Fruit fly (Drosophila melanogaster) whole organism, embryonic: ENCODE results near the gene Edg78E.

ENCODE experiments used
- BEAF-32 ChIP-seq: fragments of 200-800 bp; sonication (Bioruptor generic); optimal IDR thresholded peaks from 3 replicates; lab custom pipeline; 2017; ENCODE audit warnings: missing biosample characterization, missing genetic modification characterization, mild to moderate bottlenecking, moderate library complexity, missing genetic modification reagents
- CG10431 ChIP-seq: fragments of 200-800 bp; sonication (Bioruptor generic); optimal IDR thresholded peaks from 3 replicates; lab custom pipeline; 2018; ENCODE audit warnings: missing biosample characterization, mild to moderate bottlenecking, missing genetic modification characterization
- CG1233 ChIP-seq: fragments of 200-800 bp; sonication (Bioruptor generic); optimal IDR thresholded peaks from 4 replicates; lab custom pipeline; 2018; ENCODE audit warnings: missing biosample characterization, mild to moderate bottlenecking, missing genetic modification characterization
- CG13123 ChIP-seq: fragments of 200-800 bp; sonication (Bioruptor generic); optimal IDR thresholded peaks from 2 replicates; lab custom pipeline; 2016; ENCODE audit warnings: missing biosample characterization, missing genetic modification characterization
- CG13296 ChIP-seq: fragments of 200-800 bp; sonication (Bioruptor generic); optimal IDR thresholded peaks from 3 replicates; lab custom pipeline; 2018; ENCODE audit warnings: missing biosample characterization, mild to moderate bottlenecking, missing genetic modification characterization
- CG15479 ChIP-seq: fragments of 200-800 bp; sonication (Bioruptor generic); optimal IDR thresholded peaks from 3 replicates; lab custom pipeline; 2019; ENCODE audit warnings: missing biosample characterization, mild to moderate bottlenecking, missing genetic modification characterization, moderate library complexity
- CG1647 ChIP-seq: fragments of 200-800 bp; sonication (Bioruptor generic); optimal IDR thresholded peaks from 3 replicates; lab custom pipeline; 2016; ENCODE audit warnings: missing biosample characterization, missing genetic modification characterization
- CG17612 ChIP-seq: fragments of 200-800 bp; sonication (Bioruptor generic); IDR thresholded peaks from 2 replicates; pipeline ENCODE4 v1.3.6; 2022; ENCODE audit warnings: missing biosample characterization, missing genetic modification characterization
- CG2120 ChIP-seq: fragments of 200-800 bp; sonication (Bioruptor generic); optimal IDR thresholded peaks from 3 replicates; lab custom pipeline; 2016; ENCODE audit warnings: missing biosample characterization, missing genetic modification characterization
- CG30431 ChIP-seq: fragments of 200-800 bp; sonication (Bioruptor generic); optimal IDR thresholded peaks from 2 replicates; lab custom pipeline; 2017; ENCODE audit warnings: missing biosample characterization, missing genetic modification characterization
- CG34422 ChIP-seq: fragments of 200-800 bp; sonication (Bioruptor generic); IDR thresholded peaks from 3 replicates; pipeline ENCODE4 v1.3.6; 2022; ENCODE audit warnings: missing biosample characterization, missing genetic modification characterization
- CG4360 ChIP-seq: fragments of 200-800 bp; sonication (Bioruptor generic); IDR thresholded peaks from 2 replicates; pipeline ENCODE4 v1.3.6; 2022; ENCODE audit warnings: missing biosample characterization, missing genetic modification characterization
- CG6791 ChIP-seq: fragments of 200-800 bp; sonication (Bioruptor generic); IDR thresholded peaks from 3 replicates; pipeline ENCODE4 v1.3.6; 2022; ENCODE audit warnings: missing biosample characterization, missing genetic modification characterization; ENCODE audit not compliant: partially characterized antibody
- D19B ChIP-seq: fragments of 200-800 bp; sonication (Bioruptor generic); optimal IDR thresholded peaks from 2 replicates; lab custom pipeline; 2017; ENCODE audit warnings: missing biosample characterization, mild to moderate bottlenecking, missing genetic modification characterization
- Dll ChIP-seq: fragments of 200-800 bp; sonication (Bioruptor generic); IDR thresholded peaks from 4 replicates; pipeline ENCODE4 v1.3.6; 2022; ENCODE audit warnings: missing biosample characterization, missing genetic modification characterization; ENCODE audit not compliant: partially characterized antibody
- Eip74EF ChIP-seq, 2 experiments: fragments of 200-800 bp in 1 of 2; fragments of >200 bp in 1 of 2; sonication (Bioruptor generic) in 1 of 2; optimal IDR thresholded peaks; 2 replicates each; lab custom pipeline; 2017 to 2019; ENCODE audit warnings: missing biosample characterization in 2 of 2, missing genetic modification characterization in 2 of 2, mild to moderate bottlenecking in 1 of 2, moderate library complexity in 1 of 2
- Elba2 ChIP-seq: fragments of 200-800 bp; sonication (Bioruptor generic); optimal IDR thresholded peaks from 3 replicates; lab custom pipeline; 2016; ENCODE audit warnings: missing biosample characterization, missing genetic modification characterization
- Ets65A ChIP-seq: fragments of 200-800 bp; sonication (Bioruptor generic); peaks from one replicate; lab custom pipeline; 2016; ENCODE audit warnings: missing biosample characterization, missing genetic modification characterization
- Hmr ChIP-seq: fragments of 200-800 bp; sonication (Bioruptor generic); optimal IDR thresholded peaks from 3 replicates; lab custom pipeline; 2017; ENCODE audit warnings: mild to moderate bottlenecking, missing biosample characterization, missing genetic modification reagents, missing genetic modification characterization
- Hr39 ChIP-seq: fragments of >200 bp; optimal IDR thresholded peaks from 2 replicates; lab custom pipeline; 2017
- Lhr ChIP-seq: fragments of 200-800 bp; sonication (Bioruptor generic); optimal IDR thresholded peaks from 3 replicates; lab custom pipeline; 2017; ENCODE audit warnings: mild to moderate bottlenecking, missing biosample characterization, missing genetic modification reagents, missing genetic modification characterization
- Lim3 ChIP-seq: fragments of 200-800 bp; sonication (Bioruptor generic); IDR thresholded peaks from 2 replicates; pipeline ENCODE4 v1.3.6; 2022; ENCODE audit warnings: missing biosample characterization, missing genetic modification characterization
- Lpt ChIP-seq: fragments of >200 bp; optimal IDR thresholded peaks from 2 replicates; lab custom pipeline; 2018; ENCODE audit warnings: missing biosample characterization, missing genetic modification characterization
- MBD-R2 ChIP-seq: fragments of 200-800 bp; sonication (Bioruptor generic); IDR thresholded peaks from 2 replicates; pipeline ENCODE4 v1.3.6; 2022; ENCODE audit warnings: missing biosample characterization, missing genetic modification characterization
- Mes4 ChIP-seq: fragments of 200-800 bp; sonication (Bioruptor generic); optimal IDR thresholded peaks from 2 replicates; lab custom pipeline; 2016; ENCODE audit warnings: missing biosample characterization, missing genetic modification characterization
- NC2α ChIP-seq: fragments of 200-800 bp; sonication (Bioruptor generic); optimal IDR thresholded peaks from 2 replicates; lab custom pipeline; 2016; ENCODE audit warnings: missing biosample characterization, missing genetic modification characterization
- Nf-YB ChIP-seq: fragments of 200-800 bp; sonication (Bioruptor generic); optimal IDR thresholded peaks from 3 replicates; lab custom pipeline; 2019; ENCODE audit warnings: missing biosample characterization, mild to moderate bottlenecking, missing genetic modification characterization, moderate library complexity
- Nf-YC ChIP-seq: fragments of 200-800 bp; optimal IDR thresholded peaks from 3 replicates; lab custom pipeline; 2019; ENCODE audit warnings: missing biosample characterization, mild to moderate bottlenecking, missing genetic modification characterization, moderate library complexity
- Opbp ChIP-seq: fragments of 200-800 bp; sonication (Bioruptor generic); IDR thresholded peaks from 3 replicates; pipeline ENCODE4 v1.3.6; 2022; ENCODE audit warnings: missing biosample characterization, missing genetic modification characterization; ENCODE audit not compliant: partially characterized antibody
- TFAM ChIP-seq: fragments of 200-800 bp; sonication (Bioruptor generic); optimal IDR thresholded peaks from 2 replicates; lab custom pipeline; 2017; ENCODE audit warnings: missing biosample characterization, missing genetic modification characterization, inconsistent platforms
- az2 ChIP-seq: fragments of 200-800 bp; sonication (Bioruptor generic); optimal IDR thresholded peaks from 3 replicates; lab custom pipeline; 2016; ENCODE audit warnings: missing biosample characterization, missing genetic modification characterization
- cg ChIP-seq: fragments of 200-800 bp; sonication (Bioruptor generic); optimal IDR thresholded peaks from 3 replicates; lab custom pipeline; 2019; ENCODE audit warnings: missing biosample characterization, mild to moderate bottlenecking, missing genetic modification characterization, moderate library complexity
- chif ChIP-seq, 2 experiments: fragments of 200-800 bp; sonication (Bioruptor generic); optimal IDR thresholded peaks; 3 replicates each; lab custom pipeline; 2016; ENCODE audit warnings: missing biosample characterization in 2 of 2, missing genetic modification characterization in 2 of 2
- cwo ChIP-seq: fragments of 200-800 bp; sonication (Bioruptor generic); optimal IDR thresholded peaks from 3 replicates; lab custom pipeline; 2017; ENCODE audit warnings: missing biosample characterization, missing genetic modification characterization, mild to moderate bottlenecking, moderate library complexity, missing genetic modification reagents
- da ChIP-seq: fragments of 200-800 bp; sonication (Bioruptor generic); optimal IDR thresholded peaks from 2 replicates; lab custom pipeline; 2016; ENCODE audit warnings: missing biosample characterization, missing genetic modification characterization
- eve ChIP-seq, 2 experiments: fragments of >200 bp; optimal IDR thresholded peaks; 2 replicates each; lab custom pipeline; 2017; ENCODE audit warnings: missing biosample characterization in 2 of 2, missing genetic modification characterization in 2 of 2
- eyg ChIP-seq: fragments of 200-800 bp; sonication (Bioruptor generic); optimal IDR thresholded peaks from 3 replicates; lab custom pipeline; 2016; ENCODE audit warnings: missing biosample characterization, missing genetic modification characterization
- gfzf ChIP-seq: fragments of 200-800 bp; sonication (Bioruptor generic); optimal IDR thresholded peaks from 2 replicates; lab custom pipeline; 2016; ENCODE audit warnings: missing biosample characterization, mild to moderate bottlenecking, missing genetic modification characterization, moderate library complexity
- gsb-n ChIP-seq: fragments of 200-800 bp; sonication (Bioruptor generic); optimal IDR thresholded peaks from 3 replicates; lab custom pipeline; 2018; ENCODE audit warnings: missing biosample characterization, mild to moderate bottlenecking, missing genetic modification characterization
- hb ChIP-seq: fragments of 200-800 bp; sonication (Bioruptor generic); IDR thresholded peaks from 3 replicates; pipeline ENCODE4 v1.3.6; 2022; ENCODE audit warnings: missing biosample characterization, missing genetic modification characterization; ENCODE audit not compliant: partially characterized antibody
- hbn ChIP-seq: fragments of 200-800 bp; sonication (Bioruptor generic); IDR thresholded peaks from 2 replicates; pipeline ENCODE4 v1.3.6; 2022; ENCODE audit warnings: missing biosample characterization, missing genetic modification characterization; ENCODE audit not compliant: partially characterized antibody
- hkb ChIP-seq, 2 experiments: fragments of 200-800 bp in 1 of 2; fragments of >200 bp in 1 of 2; sonication (Bioruptor generic) in 1 of 2; IDR thresholded peaks in 1 of 2; optimal IDR thresholded peaks in 1 of 2; 2 replicates each; pipeline versions ENCODE4 v1.3.6 to Lab custom; 2017 to 2022; ENCODE audit warnings: missing biosample characterization in 1 of 2, missing genetic modification characterization in 1 of 2
- lab ChIP-seq: fragments of 200-800 bp; sonication (Bioruptor generic); optimal IDR thresholded peaks from 3 replicates; lab custom pipeline; 2017; ENCODE audit warnings: missing biosample characterization, missing genetic modification characterization, mild to moderate bottlenecking, moderate library complexity, missing genetic modification reagents
- luna ChIP-seq: fragments of 200-800 bp; sonication (Bioruptor generic); optimal IDR thresholded peaks from 2 replicates; lab custom pipeline; 2016; ENCODE audit warnings: missing biosample characterization, missing genetic modification characterization
- pzg ChIP-seq: fragments of 200-800 bp; sonication (Bioruptor generic); optimal IDR thresholded peaks from 3 replicates; lab custom pipeline; 2018; ENCODE audit warnings: missing biosample characterization, mild to moderate bottlenecking, missing genetic modification characterization, moderate library complexity
- sens ChIP-seq: fragments of 200-800 bp; sonication (Bioruptor generic); peaks from one replicate; lab custom pipeline; 2016; ENCODE audit warnings: missing biosample characterization, missing genetic modification characterization
- sr ChIP-seq: fragments of 200-800 bp; sonication (Bioruptor generic); IDR thresholded peaks from 3 replicates; pipeline ENCODE4 v1.3.6; 2022; ENCODE audit warnings: missing biosample characterization, missing genetic modification characterization
- trh ChIP-seq: fragments of 200-800 bp; sonication (Bioruptor generic); optimal IDR thresholded peaks from 2 replicates; lab custom pipeline; 2016; ENCODE audit warnings: missing biosample characterization, missing genetic modification characterization
- vfl ChIP-seq: fragments of 200-800 bp; sonication (Bioruptor generic); optimal IDR thresholded peaks from 2 replicates; lab custom pipeline; 2016; ENCODE audit warnings: missing biosample characterization, missing genetic modification characterization

Gene Edg78E

dm6 chr3L:21267862-21268385, 29.7 kb downstream of the Edg78E start, which contains the start of gene CG9391 (continued):
- TF ChIP-seq az2 (GFP tag; lab: Kevin White, UChicago), result no peak
- no peak for TF ChIP-seq eyg
- TF ChIP-seq hkb (optimal IDR thresholded peaks at IDR 0.05; lab: Kevin White, UChicago), result no peak
- TF ChIP-seq hkb (GFP tag; IDR thresholded peaks at IDR 0.05; lab: Robert Waterston, UW), result no peak
- peak; percentile 40 for TF ChIP-seq Elba2
- TF ChIP-seq lab, result no peak
- no peak for TF ChIP-seq trh
- no peak for TF ChIP-seq Opbp (GFP tag; lab: Robert Waterston, UW)
- TF ChIP-seq CG6791 (GFP tag; lab: Robert Waterston, UW), result no peak
- peak; percentile 66 for TF ChIP-seq MBD-R2 (GFP tag; lab: Robert Waterston, UW)
- no peak for TF ChIP-seq Lim3 (GFP tag; lab: Robert Waterston, UW)
- no peak for TF ChIP-seq hb
- no peak for TF ChIP-seq CG1233 (GFP tag; lab: Kevin White, UChicago)
- peak; percentile 68 for TF ChIP-seq gfzf (GFP tag; lab: Kevin White, UChicago)
- TF ChIP-seq CG1647, result no peak
- no peak for TF ChIP-seq CG10431 (GFP tag; lab: Kevin White, UChicago)
- no peak for TF ChIP-seq Lpt
- TF ChIP-seq vfl, result no peak
- TF ChIP-seq Nf-YC (tag; lab: Kevin White, UChicago), result peak; percentile 70
- no peak for TF ChIP-seq NC2α (GFP tag; lab: Kevin White, UChicago)
- no peak for TF ChIP-seq CG4360 (GFP tag; lab: Robert Waterston, UW)
- peak in 1 of 2 experiments; percentile 61 for TF ChIP-seq Eip74EF (GFP tag; optimal IDR thresholded peaks at IDR 0.05; lab: Kevin White, UChicago)
- TF ChIP-seq CG2120, result no peak
- TF ChIP-seq Nf-YB, result peak; percentile 23
- TF ChIP-seq pzg (GFP tag; lab: Kevin White, UChicago), result peak; percentile 33
- TF ChIP-seq gsb-n (tag; lab: Kevin White, UChicago), result no peak
- no peak for TF ChIP-seq BEAF-32 (GFP tag; lab: Kevin White, UChicago)
- no peak for TF ChIP-seq sr (GFP tag; lab: Robert Waterston, UW)
- TF ChIP-seq cg, result no peak
- TF ChIP-seq Hr39 (lab: Kevin White, UChicago), result no peak
- TF ChIP-seq da (GFP tag; lab: Kevin White, UChicago), result no peak
- TF ChIP-seq Ets65A (GFP tag; lab: Kevin White, UChicago), result no peak
- TF ChIP-seq eve (GFP tag; optimal IDR thresholded peaks at IDR 0.05; lab: Kevin White, UChicago), result no peak
- TF ChIP-seq CG13123 (GFP tag; lab: Kevin White, UChicago), result no peak
- 0 out of 4 replicates have a peak, but pooled peaks have one; percentile 14 for TF ChIP-seq Dll
- TF ChIP-seq CG13296 (GFP tag; lab: Kevin White, UChicago), result no peak
- TF ChIP-seq, all 482 proteins: peak for 18

- TF ChIP-seq TFAM (GFP tag; lab: Kevin White, UChicago) (no peak), Hmr (GFP tag; lab: Kevin White, UChicago) (no peak), Lhr (no peak), CG15479 (GFP tag; lab: Kevin White, UChicago) (peak; percentile 82), D19B (GFP tag; lab: Kevin White, UChicago) (peak; percentile 58), trh (no peak), CG34422 (no peak), Mes4 (GFP tag; lab: Kevin White, UChicago) (no peak), CG30431 (no peak), cwo (GFP tag; lab: Kevin White, UChicago) (no peak), luna (GFP tag; lab: Kevin White, UChicago) (no peak), hbn (GFP tag; lab: Robert Waterston, UW) (no peak), chif (GFP tag; optimal IDR thresholded peaks at IDR 0.05; lab: Kevin White, UChicago) (no peak), CG17612 (GFP tag; lab: Robert Waterston, UW) (no peak), Dll (no peak), sens (GFP tag; lab: Kevin White, UChicago) (peak; percentile 20)
Measured at dm6 chr3L:21266101-21266656, 31.4 kb downstream of the Edg78E start.
